Fruit fly (Drosophila melanogaster) whole organism, adult: ENCODE measurements around the gene CG4709.
A peak's percentile ranks its signal among the peaks of the same experiment; 100 is the strongest.

Source experiments
- CG11617 ChIP-seq: fragments of 200-800 bp; sonication (Bioruptor generic); optimal IDR thresholded peaks from 2 replicates; lab custom pipeline; 2017; ENCODE audit warnings: mild to moderate bottlenecking, missing biosample characterization, missing genetic modification reagents, missing genetic modification characterization
- CG12768 ChIP-seq: fragments of 200-800 bp; sonication (Bioruptor generic); optimal IDR thresholded peaks from 2 replicates; lab custom pipeline; 2017; ENCODE audit warnings: missing biosample characterization, missing genetic modification characterization, mild to moderate bottlenecking, moderate library complexity, missing genetic modification reagents
- CG14711 ChIP-seq: fragments of 200-800 bp; sonication (Bioruptor generic); optimal IDR thresholded peaks from 2 replicates; lab custom pipeline; 2018; ENCODE audit warnings: missing biosample characterization, mild to moderate bottlenecking, missing genetic modification characterization, moderate library complexity
- CG1620 ChIP-seq: fragments of 200-800 bp; sonication (Bioruptor generic); optimal IDR thresholded peaks from 2 replicates; lab custom pipeline; 2016; ENCODE audit warnings: missing biosample characterization, missing genetic modification characterization
- CG33017 ChIP-seq: fragments of 200-800 bp; sonication (Bioruptor generic); optimal IDR thresholded peaks from 2 replicates; lab custom pipeline; 2018; ENCODE audit warnings: missing biosample characterization, mild to moderate bottlenecking, missing genetic modification characterization, moderate library complexity
- CG5204 ChIP-seq: fragments of 200-800 bp; sonication (Bioruptor generic); optimal IDR thresholded peaks from 2 replicates; lab custom pipeline; 2016; ENCODE audit warnings: missing biosample characterization, missing genetic modification characterization
- CG7045 ChIP-seq: fragments of 200-800 bp; sonication (Bioruptor generic); optimal IDR thresholded peaks from 2 replicates; lab custom pipeline; 2017; ENCODE audit warnings: missing biosample characterization, mild to moderate bottlenecking, missing genetic modification characterization
- CG7101 ChIP-seq: fragments of 200-800 bp; sonication (Bioruptor generic); optimal IDR thresholded peaks from 2 replicates; lab custom pipeline; 2018; ENCODE audit warnings: missing biosample characterization, mild to moderate bottlenecking, missing genetic modification characterization, moderate library complexity
- Clk ChIP-seq: fragments of 200-800 bp; sonication (Bioruptor generic); optimal IDR thresholded peaks from 2 replicates; lab custom pipeline; 2017; ENCODE audit warnings: missing biosample characterization, missing genetic modification characterization
- Crg-1 ChIP-seq: fragments of 200-800 bp; sonication (Bioruptor generic); optimal IDR thresholded peaks from 2 replicates; lab custom pipeline; 2016; ENCODE audit warnings: missing biosample characterization, missing genetic modification characterization
- Hr96 ChIP-seq: fragments of 200-800 bp; sonication (Bioruptor generic); optimal IDR thresholded peaks from 2 replicates; lab custom pipeline; 2016; ENCODE audit warnings: missing biosample characterization, missing genetic modification characterization
- Mnt ChIP-seq: fragments of 200-800 bp; sonication (Bioruptor generic); optimal IDR thresholded peaks from 2 replicates; lab custom pipeline; 2016; ENCODE audit warnings: missing biosample characterization, mild to moderate bottlenecking, missing genetic modification characterization
- bab1 ChIP-seq: fragments of 200-800 bp; sonication (Bioruptor generic); optimal IDR thresholded peaks from 3 replicates; lab custom pipeline; 2019; ENCODE audit warnings: missing biosample characterization, mild to moderate bottlenecking, missing genetic modification characterization, moderate library complexity
- cic ChIP-seq: fragments of 200-800 bp; sonication (Bioruptor generic); optimal IDR thresholded peaks from 2 replicates; lab custom pipeline; 2017; ENCODE audit warnings: missing biosample characterization, mild to moderate bottlenecking, missing genetic modification characterization, moderate library complexity
- cnc ChIP-seq, 2 experiments: fragments of >200 bp; optimal IDR thresholded peaks; 2 replicates each; lab custom pipeline; 2017
- kay ChIP-seq: fragments of 200-800 bp; sonication (Bioruptor generic); peaks from one replicate; lab custom pipeline; 2016; ENCODE audit warnings: missing biosample characterization, missing genetic modification characterization, borderline replicate concordance
- ovo ChIP-seq: fragments of 200-800 bp; sonication (Bioruptor generic); optimal IDR thresholded peaks from 2 replicates; lab custom pipeline; 2016; ENCODE audit warnings: missing biosample characterization, missing genetic modification characterization
- pad ChIP-seq: fragments of 200-800 bp; sonication (Bioruptor generic); optimal IDR thresholded peaks from 3 replicates; lab custom pipeline; 2017; ENCODE audit warnings: missing biosample characterization, missing genetic modification characterization, mild to moderate bottlenecking, moderate library complexity, missing genetic modification reagents
- tj ChIP-seq: fragments of 200-800 bp; sonication (Bioruptor generic); optimal IDR thresholded peaks from 3 replicates; lab custom pipeline; 2017; ENCODE audit warnings: missing biosample characterization, mild to moderate bottlenecking, missing genetic modification characterization, moderate library complexity
- toe ChIP-seq: fragments of 200-800 bp; sonication (Bioruptor generic); optimal IDR thresholded peaks from 2 replicates; lab custom pipeline; 2016; ENCODE audit warnings: missing biosample characterization, missing genetic modification characterization

The CG4709 gene

DNA sequence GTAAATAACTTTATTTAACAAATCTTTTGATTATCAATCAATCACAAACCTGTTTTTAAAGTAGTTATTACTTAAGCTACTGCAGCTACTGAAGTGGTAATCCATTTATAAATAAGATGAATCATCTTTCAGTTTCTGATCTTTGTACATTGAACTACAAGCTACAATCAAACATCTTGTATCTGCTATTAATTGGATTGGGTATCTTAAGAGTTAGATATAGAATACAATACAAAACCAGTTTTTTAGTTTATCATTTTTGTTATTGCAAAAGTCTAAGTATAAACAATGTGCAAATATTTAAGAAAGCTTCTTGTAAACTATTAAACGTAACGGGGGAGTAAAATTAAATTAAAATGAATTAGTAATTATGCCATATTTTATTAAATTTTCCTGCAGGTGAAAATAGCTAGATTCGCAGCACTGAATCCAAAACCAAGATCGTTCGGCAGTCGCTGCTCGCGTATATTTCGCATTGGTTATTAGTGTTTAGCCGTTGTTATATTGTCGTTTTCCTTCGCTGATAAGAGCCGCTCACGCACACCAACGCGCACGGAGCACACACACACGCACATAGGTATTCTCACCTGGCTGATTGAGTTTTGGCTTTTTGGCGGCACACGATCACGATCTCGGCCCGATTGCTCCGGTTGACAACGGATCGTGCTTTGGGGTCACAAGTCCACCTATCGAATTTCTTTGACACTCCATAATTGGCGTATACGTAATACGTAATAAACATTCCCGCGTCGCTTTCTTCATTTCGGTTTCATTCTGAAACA lies 6.2 kb upstream of the CG4709 start:
- no peak for TF ChIP-seq pad (GFP tag; lab: Kevin White, UChicago)
- peak; percentile 68 for TF ChIP-seq CG12768 (GFP tag; lab: Kevin White, UChicago)
- no peak for TF ChIP-seq CG11617 (GFP tag; lab: Kevin White, UChicago)
- TF ChIP-seq cic (GFP tag; lab: Kevin White, UChicago) = peak; percentile 47
- TF ChIP-seq CG14711 = no peak

DNA sequence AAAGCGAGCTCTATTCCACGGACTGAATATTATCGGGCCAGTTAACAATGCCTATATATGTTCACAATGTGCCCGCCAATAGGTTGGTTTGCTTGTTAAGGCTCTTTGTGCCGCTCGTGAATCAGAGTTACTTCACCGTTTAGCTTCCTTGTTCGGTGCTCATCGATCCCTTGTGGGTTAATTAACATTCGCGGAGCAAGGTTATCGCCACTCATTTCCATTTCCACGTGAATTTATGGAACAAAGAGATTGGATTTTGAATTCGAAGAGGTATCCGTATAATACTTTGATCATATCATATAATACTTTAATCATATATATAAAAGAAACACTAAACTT lies 5.6 kb upstream of the CG4709 start:
- no peak for TF ChIP-seq CG14711
- no peak for TF ChIP-seq bab1 (GFP tag; lab: Kevin White, UChicago)
- TF ChIP-seq CG12768 (GFP tag; lab: Kevin White, UChicago) = no peak
- no peak for TF ChIP-seq cic (GFP tag; lab: Kevin White, UChicago)
- TF ChIP-seq Mnt (GFP tag; lab: Kevin White, UChicago) = no peak
- no peak for TF ChIP-seq Hr96 (GFP tag; lab: Kevin White, UChicago)
- no peak for TF ChIP-seq CG7101
- TF ChIP-seq ovo = no peak
- TF ChIP-seq CG5204 = no peak
- TF ChIP-seq CG11617 (GFP tag; lab: Kevin White, UChicago) = no peak
- no peak for TF ChIP-seq CG33017 (tag; lab: Kevin White, UChicago)
- no peak for TF ChIP-seq toe

DNA sequence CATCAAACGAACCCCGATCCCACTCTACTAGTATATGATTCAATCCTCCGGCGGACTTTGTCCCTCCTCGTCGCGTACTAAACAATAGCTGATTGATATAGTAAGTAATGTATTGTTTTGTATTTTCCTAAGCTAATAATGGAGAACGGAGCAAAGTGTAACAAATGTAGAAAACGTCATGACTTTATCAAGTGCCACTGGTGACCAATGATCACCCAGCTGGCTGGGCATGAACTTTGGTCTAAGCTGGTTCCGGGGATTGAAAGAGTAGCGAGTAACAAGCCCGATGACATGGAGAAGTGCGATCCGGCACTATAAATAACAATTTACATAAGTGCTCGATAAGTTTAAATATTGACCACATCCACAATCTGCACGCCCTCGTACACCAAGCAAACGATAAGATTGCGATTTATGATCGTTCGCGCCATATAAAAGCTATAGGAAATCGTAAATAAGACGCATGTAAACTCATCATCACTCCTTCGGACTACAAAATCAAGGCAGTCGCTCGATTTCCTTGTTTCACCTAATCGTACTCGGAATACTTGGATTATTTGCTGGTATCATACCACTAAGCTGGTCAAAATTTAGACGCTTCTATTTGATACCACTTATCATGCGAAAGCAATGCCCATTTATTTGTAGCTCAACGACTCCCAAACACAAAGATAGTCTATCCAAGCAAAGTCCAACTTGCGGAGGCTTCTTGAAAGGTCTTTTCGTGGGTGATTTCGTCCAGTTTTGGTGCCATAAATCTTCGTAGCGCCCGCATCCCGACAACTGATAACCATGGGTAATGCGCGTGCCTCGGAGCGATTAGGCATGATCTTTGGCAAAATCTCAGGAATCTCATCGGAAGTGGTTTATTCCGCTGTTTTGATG lies 4.7 kb upstream of the CG4709 start:
- TF ChIP-seq toe (no peak), CG14711 (no peak), CG12768 (GFP tag; lab: Kevin White, UChicago) (peak; percentile 72), cic (GFP tag; lab: Kevin White, UChicago) (peak; percentile 19), CG1620 (GFP tag; lab: Kevin White, UChicago) (no peak), CG7101 (no peak), CG7045 (GFP tag; lab: Kevin White, UChicago) (peak; percentile 0)

DNA sequence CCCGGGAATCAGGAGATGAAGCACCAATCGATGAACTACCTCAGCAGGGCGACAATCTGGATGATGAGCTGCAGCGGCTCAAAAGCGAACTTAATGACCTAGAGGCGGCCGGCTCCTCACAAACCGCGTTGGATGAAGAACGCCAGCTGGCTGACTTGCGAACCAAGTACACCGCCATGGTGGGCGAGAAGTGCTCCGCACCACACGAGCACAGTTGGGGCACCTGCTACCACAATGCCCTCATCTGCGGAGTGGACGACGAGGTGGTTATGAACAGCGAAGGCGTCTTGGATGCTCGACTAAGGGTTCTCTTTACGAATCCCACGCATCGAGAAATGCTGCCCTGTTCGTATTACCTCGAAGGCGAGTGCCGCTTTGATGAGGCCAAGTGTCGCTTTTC lies 571 bp downstream of the CG4709 start:
- TF ChIP-seq cic (GFP tag; lab: Kevin White, UChicago) (no peak), CG1620 (GFP tag; lab: Kevin White, UChicago) (no peak), Clk (GFP tag; lab: Kevin White, UChicago) (no peak), toe (no peak), Crg-1 (GFP tag; lab: Kevin White, UChicago) (no peak), Mnt (GFP tag; lab: Kevin White, UChicago) (no peak), pad (GFP tag; lab: Kevin White, UChicago) (no peak), CG7045 (GFP tag; lab: Kevin White, UChicago) (no peak), CG11617 (GFP tag; lab: Kevin White, UChicago) (no peak), cnc (optimal IDR thresholded peaks at IDR 0.05; lab: Kevin White, UChicago) (no peak), tj (GFP tag; lab: Kevin White, UChicago) (no peak), ovo (no peak)

DNA sequence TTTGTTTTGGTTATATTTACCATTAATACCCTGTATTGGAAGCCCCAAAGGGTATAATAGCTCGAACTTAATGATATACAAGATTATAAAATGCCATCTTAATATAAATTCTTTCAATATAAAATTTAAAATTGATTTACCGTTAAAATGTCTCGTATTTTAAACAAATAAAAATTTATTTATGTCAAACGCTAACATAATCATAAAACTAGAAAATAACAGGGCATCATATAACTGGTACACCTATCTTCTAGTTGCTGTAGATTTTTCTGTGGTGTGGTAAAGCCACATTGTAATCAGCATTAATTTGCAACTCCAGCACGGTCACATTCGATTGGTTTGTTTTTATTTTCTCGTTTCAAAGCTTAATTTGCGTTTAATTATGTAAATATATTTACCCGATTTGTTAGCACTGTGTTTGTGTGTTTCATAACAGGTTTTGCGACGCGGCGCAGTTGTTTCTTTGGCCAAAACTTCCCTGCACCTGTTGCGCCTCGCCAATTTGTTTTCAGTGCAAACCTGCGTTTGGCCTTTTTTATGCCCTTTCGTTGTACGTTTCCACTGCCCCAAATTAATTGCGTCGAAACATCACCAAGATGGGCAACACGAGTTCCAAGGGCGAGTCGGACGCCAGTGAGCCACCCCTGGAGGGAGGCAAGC lies 3.0 kb downstream of the CG4709 start, which contains the start of the genes CG4658 and CG5846:
CG4658 (plus strand) TSS at position 140 of the 660 bp plus-strand sequence.
CG5846 (minus strand) TSS at position 245 of the 660 bp plus-strand sequence.
- TF ChIP-seq tj (GFP tag; lab: Kevin White, UChicago) = peak; percentile 68
- no peak for TF ChIP-seq CG5204
- TF ChIP-seq Clk (GFP tag; lab: Kevin White, UChicago) = peak; percentile 45
- peak; percentile 65 for TF ChIP-seq ovo
- TF ChIP-seq Hr96 (GFP tag; lab: Kevin White, UChicago) = no peak
- peak; percentile 74 for TF ChIP-seq Mnt (GFP tag; lab: Kevin White, UChicago)
- TF ChIP-seq bab1 (GFP tag; lab: Kevin White, UChicago) = peak; percentile 96
- TF ChIP-seq CG33017 (tag; lab: Kevin White, UChicago) = peak; percentile 93
- peak; percentile 51 for TF ChIP-seq cic (GFP tag; lab: Kevin White, UChicago)
- no peak for TF ChIP-seq kay
- peak; percentile 85 for TF ChIP-seq CG12768 (GFP tag; lab: Kevin White, UChicago)
- no peak for TF ChIP-seq toe
- TF ChIP-seq CG14711 = peak; percentile 94
- TF ChIP-seq Crg-1 (GFP tag; lab: Kevin White, UChicago) = peak; percentile 73
- TF ChIP-seq CG11617 (GFP tag; lab: Kevin White, UChicago) = peak; percentile 92
- TF ChIP-seq CG7045 (GFP tag; lab: Kevin White, UChicago) = peak; percentile 84
- TF ChIP-seq CG1620 (GFP tag; lab: Kevin White, UChicago) = peak; percentile 83
- no peak for TF ChIP-seq cnc (optimal IDR thresholded peaks at IDR 0.05; lab: Kevin White, UChicago)
- peak; percentile 95 for TF ChIP-seq CG7101
- peak; percentile 64 for TF ChIP-seq pad (GFP tag; lab: Kevin White, UChicago)
